Worm (Caenorhabditis elegans): Measurements from ENCODE around the gene dpy-13.

DNA sequence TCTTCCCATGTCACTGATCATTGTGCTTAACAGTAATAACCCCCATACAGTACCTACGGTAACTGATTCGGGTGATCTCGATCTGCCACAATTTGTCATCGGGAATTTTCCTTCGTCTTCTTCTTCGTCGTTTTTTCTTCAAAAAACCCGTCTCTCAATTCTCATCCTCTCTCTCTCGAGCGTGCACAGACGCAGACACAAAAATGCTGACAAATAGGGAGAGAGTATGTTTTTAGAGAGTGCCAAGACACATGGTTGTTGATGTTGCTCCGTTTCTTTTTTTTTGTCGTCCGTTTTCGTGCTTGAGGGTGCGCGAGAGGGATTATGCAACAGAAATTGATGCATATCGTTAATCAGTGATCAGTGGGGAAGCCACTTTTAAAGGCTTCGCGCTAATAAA is 20.1 kb upstream of the dpy-13 start:
- TF ChIP-seq nhr-10 (tag; optimal IDR thresholded peaks at IDR 0.05) (no peak), R02D3.7 (tag; optimal IDR thresholded peaks at IDR 0.05) (no peak)
